Worm (Caenorhabditis elegans) whole organism, L4 larva: ENCODE results near the gene unc-25.

Source experiments
- D1046.2 ChIP-seq: fragments of 200-800 bp; sonication (Bioruptor generic); IDR thresholded peaks from 2 replicates; pipeline ENCODE4 v1.3.6; 2022; ENCODE audit warnings: missing genetic modification characterization, missing compliant biosample characterization
- F26F4.8 ChIP-seq: fragments of 200-800 bp; sonication (Bioruptor generic); conservative IDR thresholded peaks from 2 replicates; pipeline ENCODE4 v1.3.6; 2022; ENCODE audit warnings: missing genetic modification characterization, missing compliant biosample characterization
- F49E8.2 ChIP-seq: sonication (generic microtip); optimal IDR thresholded peaks from 2 replicates; lab custom pipeline; 2016; ENCODE audit warnings: missing compliant biosample characterization, mild to moderate bottlenecking, missing genetic modification characterization, borderline replicate concordance
- R02D3.7 ChIP-seq: fragments of 150-350 bp; sonication (generic microtip); optimal IDR thresholded peaks from 3 replicates; lab custom pipeline; 2014; ENCODE audit warnings: missing biosample characterization, missing genetic modification characterization
- T26A8.4 ChIP-seq: fragments of 200-800 bp; sonication (Bioruptor generic); IDR thresholded peaks from 2 replicates; pipeline ENCODE4 v1.3.6; 2022; ENCODE audit warnings: missing genetic modification characterization, missing compliant biosample characterization
- Y105C5A.15 ChIP-seq: fragments of 200-800 bp; sonication (Bioruptor generic); IDR thresholded peaks from 2 replicates; pipeline ENCODE4 v1.3.6; 2022; ENCODE audit warnings: missing genetic modification characterization, missing compliant biosample characterization
- Y48G9A.11 ChIP-seq: fragments of 200-800 bp; sonication (Bioruptor generic); IDR thresholded peaks from 2 replicates; pipeline ENCODE4 v1.3.6; 2022; ENCODE audit warnings: missing genetic modification reagents, missing genetic modification characterization, missing compliant biosample characterization
- Y75B8A.6 ChIP-seq: fragments of 200-800 bp; sonication (Bioruptor generic); IDR thresholded peaks from 2 replicates; pipeline ENCODE4 v1.3.6; 2022; ENCODE audit warnings: missing genetic modification reagents, missing genetic modification characterization, missing compliant biosample characterization
- ZK546.5 ChIP-seq, 2 experiments: sonication (generic microtip); optimal IDR thresholded peaks; 2 replicates each; lab custom pipeline; 2017; ENCODE audit warnings: missing biosample characterization in 2 of 2, missing genetic modification characterization in 2 of 2
- aly-2 ChIP-seq: sonication (generic microtip); optimal IDR thresholded peaks from 2 replicates; lab custom pipeline; 2018; ENCODE audit warnings: missing biosample characterization, missing genetic modification characterization
- ama-1 ChIP-seq: fragments of 150-350 bp; optimal IDR thresholded peaks from 2 replicates; lab custom pipeline; 2014; ENCODE audit warnings: inconsistent platforms, mixed read lengths
- ceh-62 ChIP-seq: sonication (generic microtip); optimal IDR thresholded peaks from 2 replicates; lab custom pipeline; 2017; ENCODE audit warnings: missing biosample characterization, missing genetic modification characterization
- cey-2 ChIP-seq: sonication (generic microtip); optimal IDR thresholded peaks from 3 replicates; lab custom pipeline; 2017; ENCODE audit warnings: missing genetic modification characterization, mild to moderate bottlenecking, missing compliant biosample characterization, antibody characterized with exemption, borderline replicate concordance; ENCODE audit not compliant: insufficient read depth
- ctbp-1 ChIP-seq: fragments of 200-800 bp; sonication (Bioruptor generic); IDR thresholded peaks from 2 replicates; pipeline ENCODE4 v1.3.6; 2022; ENCODE audit warnings: missing genetic modification reagents, missing genetic modification characterization, missing compliant biosample characterization
- dpl-1 ChIP-seq: fragments of 150-350 bp; optimal IDR thresholded peaks from 2 replicates; lab custom pipeline; 2014; ENCODE audit warnings: missing biosample characterization, missing genetic modification reagents, missing genetic modification characterization
- lin-1 ChIP-seq: fragments of 200-800 bp; sonication (Bioruptor generic); IDR thresholded peaks from 2 replicates; pipeline ENCODE4 v1.3.6; 2022; ENCODE audit warnings: missing genetic modification reagents, missing genetic modification characterization, missing compliant biosample characterization
- lin-29 ChIP-seq: fragments of 200-800 bp; sonication (Bioruptor generic); IDR thresholded peaks from 2 replicates; pipeline ENCODE4 v1.3.6; 2022; ENCODE audit warnings: missing genetic modification reagents, missing genetic modification characterization, missing compliant biosample characterization
- lin-38 ChIP-seq: fragments of 200-800 bp; sonication (Bioruptor generic); IDR thresholded peaks from 2 replicates; pipeline ENCODE4 v1.3.6; 2022; ENCODE audit warnings: missing genetic modification reagents, missing genetic modification characterization, missing compliant biosample characterization
- lir-3 ChIP-seq: sonication (generic microtip); optimal IDR thresholded peaks from 2 replicates; lab custom pipeline; 2016; ENCODE audit warnings: mild to moderate bottlenecking, missing genetic modification characterization, missing compliant biosample characterization
- lsy-2 ChIP-seq, 2 experiments: fragments of 150-350 bp in 1 of 2; sonication (generic microtip) in 1 of 2; optimal IDR thresholded peaks; 2 replicates each; lab custom pipeline; 2014 to 2017; ENCODE audit warnings: missing biosample characterization in 2 of 2, missing genetic modification characterization in 2 of 2
- madf-5 ChIP-seq, 2 experiments: fragments of 200-800 bp; sonication (Bioruptor generic); IDR thresholded peaks; 2 replicates each; pipeline ENCODE4 v1.3.6; 2022; ENCODE audit warnings: missing compliant biosample characterization in 2 of 2, missing genetic modification characterization in 2 of 2
- madf-9 ChIP-seq: fragments of 200-800 bp; sonication (Bioruptor generic); conservative IDR thresholded peaks from 2 replicates; pipeline ENCODE4 v1.3.6; 2022; ENCODE audit warnings: missing genetic modification reagents, missing genetic modification characterization, missing compliant biosample characterization
- mdt-29 ChIP-seq: fragments of 200-800 bp; sonication (Bioruptor generic); IDR thresholded peaks from 2 replicates; pipeline ENCODE4 v1.3.6; 2022; ENCODE audit warnings: missing genetic modification reagents, missing genetic modification characterization, missing compliant biosample characterization
- mep-1 ChIP-seq: fragments of 150-350 bp; sonication (generic microtip); optimal IDR thresholded peaks from 3 replicates; lab custom pipeline; 2014; ENCODE audit warnings: missing biosample characterization, missing genetic modification characterization
- mes-2 ChIP-seq: sonication (generic microtip); optimal IDR thresholded peaks from 2 replicates; lab custom pipeline; 2016; ENCODE audit warnings: missing genotype, mild to moderate bottlenecking, missing genetic modification characterization, missing compliant biosample characterization; ENCODE audit not compliant: poor library complexity, severe bottlenecking
- mxl-3 ChIP-seq: fragments of 200-800 bp; sonication (Bioruptor generic); optimal IDR thresholded peaks from 2 replicates; lab custom pipeline; 2018; ENCODE audit warnings: mild to moderate bottlenecking, missing genetic modification characterization, missing compliant biosample characterization
- nhr-10 ChIP-seq: fragments of 150-350 bp; optimal IDR thresholded peaks from 2 replicates; lab custom pipeline; 2014; ENCODE audit warnings: missing biosample characterization, missing genetic modification characterization
- nhr-102 ChIP-seq: sonication (generic microtip); optimal IDR thresholded peaks from 2 replicates; lab custom pipeline; 2016; ENCODE audit warnings: mild to moderate bottlenecking, missing genetic modification characterization, moderate library complexity, missing compliant biosample characterization
- nhr-41 ChIP-seq: fragments of 200-800 bp; sonication (Bioruptor generic); IDR thresholded peaks from 2 replicates; pipeline ENCODE4 v1.3.6; 2022; ENCODE audit warnings: missing genetic modification reagents, missing genetic modification characterization, missing compliant biosample characterization
- nhr-42 ChIP-seq: fragments of 200-800 bp; sonication (Bioruptor generic); IDR thresholded peaks from 2 replicates; pipeline ENCODE4 v1.3.6; 2022; ENCODE audit warnings: missing genetic modification characterization, missing compliant biosample characterization
- nhr-48 ChIP-seq: sonication (generic microtip); optimal IDR thresholded peaks from 2 replicates; lab custom pipeline; 2016; ENCODE audit warnings: mild to moderate bottlenecking, missing genetic modification characterization, missing compliant biosample characterization
- nhr-76 ChIP-seq: fragments of 150-350 bp; optimal IDR thresholded peaks from 2 replicates; lab custom pipeline; 2014; ENCODE audit warnings: missing biosample characterization, missing genetic modification characterization
- nhr-77 ChIP-seq: fragments of 150-350 bp; optimal IDR thresholded peaks from 2 replicates; lab custom pipeline; 2014; ENCODE audit warnings: missing biosample characterization, missing genetic modification characterization
- pha-4 ChIP-seq, 2 experiments: fragments of 150-350 bp in 1 of 2; fragments of 200-800 bp in 1 of 2; sonication (Bioruptor generic) in 1 of 2; IDR thresholded peaks in 1 of 2; optimal IDR thresholded peaks in 1 of 2; 2 replicates each; pipeline versions ENCODE4 v1.3.6 to Lab custom; 2014 to 2022; ENCODE audit warnings: missing genetic modification characterization in 2 of 2, missing genetic modification reagents in 2 of 2, missing biosample characterization in 1 of 2, missing compliant biosample characterization in 1 of 2
- pqm-1 ChIP-seq: sonication (generic microtip); optimal IDR thresholded peaks from 2 replicates; lab custom pipeline; 2017; ENCODE audit warnings: missing biosample characterization, missing genetic modification characterization
- rbr-2 ChIP-seq: sonication (generic microtip); optimal IDR thresholded peaks from 2 replicates; lab custom pipeline; 2016; ENCODE audit warnings: missing genotype, missing genetic modification characterization, missing compliant biosample characterization
- saeg-2 ChIP-seq: fragments of 200-800 bp; sonication (Bioruptor generic); IDR thresholded peaks from 2 replicates; pipeline ENCODE4 v1.3.6; 2022; ENCODE audit warnings: missing genetic modification reagents, missing genetic modification characterization, missing compliant biosample characterization
- skn-1 ChIP-seq: fragments of 150-350 bp; optimal IDR thresholded peaks from 2 replicates; lab custom pipeline; 2014; ENCODE audit warnings: missing biosample characterization, missing genetic modification characterization
- spr-1 ChIP-seq: sonication (generic microtip); optimal IDR thresholded peaks from 2 replicates; lab custom pipeline; 2016; ENCODE audit warnings: mild to moderate bottlenecking, missing genetic modification characterization, missing compliant biosample characterization
- spr-3 ChIP-seq: fragments of 200-800 bp; sonication (Bioruptor generic); optimal IDR thresholded peaks from 2 replicates; lab custom pipeline; 2018; ENCODE audit warnings: mild to moderate bottlenecking, missing genetic modification characterization, missing compliant biosample characterization
- zfp-2 ChIP-seq: sonication (generic microtip); optimal IDR thresholded peaks from 2 replicates; lab custom pipeline; 2016; ENCODE audit warnings: mild to moderate bottlenecking, missing genetic modification characterization, missing compliant biosample characterization
- zip-11 ChIP-seq: fragments of 200-800 bp; sonication (Bioruptor generic); IDR thresholded peaks from 2 replicates; pipeline ENCODE4 v1.3.6; 2022; ENCODE audit warnings: missing genetic modification characterization, missing compliant biosample characterization
- zip-2 ChIP-seq: fragments of 150-350 bp; optimal IDR thresholded peaks from 2 replicates; lab custom pipeline; 2014; ENCODE audit warnings: missing biosample characterization, missing genetic modification characterization
- ztf-7 ChIP-seq: fragments of 150-350 bp; optimal IDR thresholded peaks from 2 replicates; lab custom pipeline; 2014; ENCODE audit warnings: missing biosample characterization, missing genetic modification characterization

unc-25 gene

DNA sequence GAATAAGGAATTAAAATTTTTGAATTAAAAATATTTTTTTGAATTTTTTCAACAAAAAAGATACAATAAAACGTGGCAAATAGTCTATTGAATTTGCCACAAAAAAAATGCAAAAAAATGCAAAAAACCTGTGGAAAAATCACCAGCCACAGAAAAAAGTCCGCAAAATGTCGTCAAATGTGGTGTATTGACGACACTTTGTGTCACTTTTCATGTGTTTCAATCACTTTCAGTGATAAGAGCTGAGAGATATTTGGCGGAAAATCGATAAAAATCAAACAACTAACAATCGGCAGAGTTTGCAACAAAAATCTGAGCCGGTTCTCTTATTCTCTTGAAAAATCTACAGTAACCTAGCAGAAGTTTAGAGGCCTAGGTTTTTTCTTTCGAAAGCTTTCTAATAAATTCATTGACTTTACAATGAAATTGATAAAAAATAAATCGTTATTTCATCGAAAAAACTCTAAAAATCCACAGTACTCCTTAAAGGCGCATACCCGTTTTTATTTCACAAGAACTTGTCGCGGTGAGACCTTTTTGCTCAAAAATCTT lies 29.5 kb downstream of the unc-25 start (continued):
- TF ChIP-seq zfp-2 (tag; lab: Kevin White, UChicago) (no peak), nhr-10 (no peak), dpl-1 (GFP tag; lab: Kevin White, UChicago) (peak; percentile 43), F26F4.8 (GFP tag; lab: Robert Waterston, UW) (no peak), lin-38 (GFP tag; lab: Robert Waterston, UW) (no peak), ama-1 (lab: Kevin White, UChicago) (no peak), mep-1 (tag; lab: Kevin White, UChicago) (peak; percentile 2), rbr-2 (tag; lab: Kevin White, UChicago) (no peak), saeg-2 (GFP tag; lab: Robert Waterston, UW) (no peak), ztf-7 (no peak), nhr-48 (no peak), nhr-77 (peak; percentile 20), ZK546.5 (tag; optimal IDR thresholded peaks at IDR 0.05; lab: Kevin White, UChicago) (no peak), nhr-102 (no peak), mxl-3 (GFP tag; lab: Kevin White, UChicago) (no peak), T26A8.4 (GFP tag; lab: Robert Waterston, UW) (no peak), nhr-41 (GFP tag; lab: Robert Waterston, UW) (no peak), R02D3.7 (tag; lab: Kevin White, UChicago) (no peak), ceh-62 (tag; lab: Kevin White, UChicago) (no peak), mes-2 (peak; percentile 35), cey-2 (tag; lab: Kevin White, UChicago) (no peak), nhr-42 (GFP tag; lab: Robert Waterston, UW) (no peak), madf-5 (GFP tag; IDR thresholded peaks at IDR 0.05; lab: Robert Waterston, UW) (no peak)

DNA sequence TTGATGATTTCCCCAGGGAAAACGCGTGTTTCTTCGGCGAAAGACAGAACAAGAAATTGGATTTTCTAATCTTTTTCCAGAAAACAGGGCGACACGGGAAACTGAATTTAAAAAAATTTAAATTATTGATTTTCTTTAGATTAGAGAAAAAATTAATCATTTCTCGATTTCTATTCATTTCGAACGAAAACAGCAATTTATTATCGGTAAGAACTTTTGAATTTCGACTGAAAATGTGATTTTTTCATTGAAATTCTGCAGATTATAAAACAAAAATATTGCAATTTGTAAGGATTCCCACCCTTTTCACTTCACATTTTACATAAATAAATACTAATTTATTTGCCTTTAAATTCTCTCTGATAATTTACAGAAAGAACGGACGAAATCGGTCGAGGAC lies 29.9 kb downstream of the unc-25 start, which contains the start of gene bckd-1A:
TSS of gene bckd-1A (minus strand) at position 101 of the 400 bp plus-strand sequence.
- TF ChIP-seq skn-1 (tag; lab: Kevin White, UChicago), result no peak
- TF ChIP-seq lir-3, result no peak
- TF ChIP-seq F49E8.2 (tag; lab: Kevin White, UChicago), result no peak
- no peak for TF ChIP-seq nhr-76
- TF ChIP-seq pqm-1 (tag; lab: Kevin White, UChicago), result no peak
- TF ChIP-seq aly-2 (tag; lab: Kevin White, UChicago), result no peak
- TF ChIP-seq nhr-41 (GFP tag; lab: Robert Waterston, UW), result no peak
- no peak for TF ChIP-seq zfp-2 (tag; lab: Kevin White, UChicago)
- TF ChIP-seq zip-2 (tag; lab: Kevin White, UChicago), result no peak
- no peak for TF ChIP-seq lin-29 (GFP tag; lab: Robert Waterston, UW)
- TF ChIP-seq Y75B8A.6 (GFP tag; lab: Robert Waterston, UW), result no peak
- no peak for TF ChIP-seq ctbp-1
- TF ChIP-seq, all 104 proteins: peak for 0

- TF ChIP-seq lin-1 (GFP tag; lab: Robert Waterston, UW) (no peak), zip-11 (GFP tag; lab: Robert Waterston, UW) (no peak), spr-1 (peak; percentile 25), saeg-2 (GFP tag; lab: Robert Waterston, UW) (no peak), spr-3 (GFP tag; lab: Kevin White, UChicago) (no peak), lin-38 (GFP tag; lab: Robert Waterston, UW) (peak; percentile 70), D1046.2 (GFP tag; lab: Robert Waterston, UW) (0 out of 2 replicates have a peak, but pooled peaks have one; percentile 57), mdt-29 (0 out of 2 replicates have a peak, but pooled peaks have one; percentile 20), lsy-2 (tag; optimal IDR thresholded peaks at IDR 0.05; lab: Kevin White, UChicago) (peak in 1 of 2 experiments; percentile 20), Y48G9A.11 (GFP tag; lab: Robert Waterston, UW) (peak; percentile 66), F49E8.2 (tag; lab: Kevin White, UChicago) (peak; percentile 63), pha-4 (GFP tag; IDR thresholded peaks at IDR 0.05; lab: Robert Waterston, UW) (peak; percentile 64; the same call in 1 of the 2 replicates), pha-4 (tag; optimal IDR thresholded peaks at IDR 0.05; lab: Kevin White, UChicago) (no peak), T26A8.4 (GFP tag; lab: Robert Waterston, UW) (0 out of 2 replicates have a peak, but pooled peaks have one; percentile 40), Y105C5A.15 (0 out of 2 replicates have a peak, but pooled peaks have one; percentile 43), madf-9 (GFP tag; lab: Robert Waterston, UW) (0 out of 2 replicates have a peak, but pooled peaks have one; percentile 24)
- TF ChIP-seq, all 104 proteins: peak for 11
Measured at ce11 chrIII:12977559-12977958, 35.1 kb downstream of the unc-25 start, which contains the start of gene ZK1010.2. Gene ZK1010.2, minus strand, starts transcription at chrIII:12977862.
